Worm (Caenorhabditis elegans) whole organism, midembryonic: ENCODE data around the gene Y7A5A.6.

Experiments
- T22C8.4 ChIP-seq: fragments of 200-800 bp; sonication (Bioruptor generic); IDR thresholded peaks from 2 replicates; pipeline ENCODE4 v1.3.6; 2022; ENCODE audit warnings: missing genetic modification characterization, missing compliant biosample characterization
- cog-1 ChIP-seq: sonication (generic microtip); optimal IDR thresholded peaks from 2 replicates; lab custom pipeline; 2016; ENCODE audit warnings: missing genetic modification characterization, missing compliant biosample characterization
- flt-1 ChIP-seq: fragments of 200-800 bp; sonication (Bioruptor generic); IDR thresholded peaks from 2 replicates; pipeline ENCODE4 v1.3.6; 2022; ENCODE audit warnings: missing genetic modification characterization, missing compliant biosample characterization
- klf-2 ChIP-seq: fragments of 200-800 bp; sonication (Bioruptor generic); conservative IDR thresholded peaks from 2 replicates; pipeline ENCODE4 v1.3.6; 2022; ENCODE audit warnings: missing genetic modification reagents, missing genetic modification characterization, missing compliant biosample characterization
- med-1 ChIP-seq: sonication (generic microtip); optimal IDR thresholded peaks from 2 replicates; lab custom pipeline; 2017; ENCODE audit warnings: missing genetic modification characterization, mild to moderate bottlenecking, missing compliant biosample characterization, antibody characterized with exemption, missing genetic modification reagents; ENCODE audit not compliant: insufficient read depth
- ref-1 ChIP-seq: fragments of 200-800 bp; sonication (Bioruptor generic); conservative IDR thresholded peaks from 2 replicates; pipeline ENCODE4 v1.3.6; 2022; ENCODE audit warnings: missing genetic modification reagents, missing genetic modification characterization, missing compliant biosample characterization
- tab-1 ChIP-seq: fragments of 200-800 bp; sonication (Bioruptor generic); IDR thresholded peaks from 2 replicates; pipeline ENCODE4 v1.3.6; 2022; ENCODE audit warnings: missing genetic modification characterization, missing compliant biosample characterization
- ztf-23 ChIP-seq: fragments of 200-800 bp; sonication (Bioruptor generic); IDR thresholded peaks from 2 replicates; pipeline ENCODE4 v1.3.6; 2022; ENCODE audit warnings: missing genetic modification reagents, missing genetic modification characterization, missing compliant biosample characterization
- ztf-29 ChIP-seq: fragments of 200-800 bp; sonication (Bioruptor generic); IDR thresholded peaks from 2 replicates; pipeline ENCODE4 v1.3.6; 2022; ENCODE audit warnings: missing genetic modification reagents, missing genetic modification characterization, missing compliant biosample characterization

Y7A5A.6 gene

DNA sequence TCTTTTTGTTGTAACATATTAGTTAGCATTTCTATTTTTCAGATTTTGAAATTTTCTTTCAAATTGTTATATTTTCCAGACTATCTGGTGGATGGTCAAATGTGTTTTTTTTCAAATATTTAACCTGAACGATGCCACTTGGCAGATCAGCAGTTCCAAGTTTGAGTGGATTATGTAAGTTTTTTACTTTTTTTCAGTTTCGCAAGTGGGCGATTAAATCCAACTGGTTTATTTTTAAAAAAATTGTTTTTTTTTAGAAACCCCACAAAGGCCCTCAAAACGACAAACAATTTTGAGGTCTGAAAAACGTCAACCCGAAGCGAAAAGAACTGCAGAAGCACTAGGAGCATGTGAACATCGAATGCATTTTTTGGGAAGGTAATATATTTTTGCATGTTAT lies 27.4 kb upstream of the Y7A5A.6 start, which contains the start of gene Y7A5A.9:
Gene Y7A5A.9 (plus strand): TSS at position 301 of the 400 bp plus-strand sequence.
- TF ChIP-seq flt-1 (GFP tag; lab: Robert Waterston, UW) (no peak), ztf-23 (no peak), med-1 (GFP tag; lab: Kevin White, UChicago) (no peak), cog-1 (no peak), ztf-29 (GFP tag; lab: Robert Waterston, UW) (no peak), T22C8.4 (no peak), ref-1 (GFP tag; lab: Robert Waterston, UW) (no peak), klf-2 (GFP tag; lab: Robert Waterston, UW) (no peak), tab-1 (GFP tag; lab: Robert Waterston, UW) (no peak)

- TF ChIP-seq med-1 (GFP tag; lab: Kevin White, UChicago), result no peak
Observed at ce11 chrX:15822197-15822596, 22.7 kb upstream of the Y7A5A.6 start, which contains the start of gene Y7A5A.8. Gene Y7A5A.8, plus strand, starts transcription at chrX:15822497.

DNA sequence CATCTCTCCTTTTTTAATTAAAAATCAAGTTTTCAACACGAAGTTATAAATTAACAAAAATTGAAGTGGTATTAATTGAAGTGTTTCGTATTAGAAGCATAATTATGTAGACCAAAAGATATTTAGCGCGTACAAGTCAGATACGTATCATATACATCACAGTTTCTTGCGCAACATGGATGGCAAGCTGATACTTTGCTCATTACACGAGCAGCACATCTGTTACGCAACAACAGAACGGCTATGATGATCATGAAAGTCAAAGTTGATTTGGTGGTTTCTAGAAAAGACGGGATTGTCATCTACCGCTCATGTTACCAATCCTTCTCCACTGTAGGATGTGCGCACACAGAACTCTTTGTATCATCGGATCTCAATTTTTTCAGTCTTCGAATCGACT lies 15.1 kb upstream of the Y7A5A.6 start:
- TF ChIP-seq med-1 (GFP tag; lab: Kevin White, UChicago), result no peak
- no peak for TF ChIP-seq klf-2 (GFP tag; lab: Robert Waterston, UW)
- no peak for TF ChIP-seq ref-1 (GFP tag; lab: Robert Waterston, UW)
- no peak for TF ChIP-seq tab-1 (GFP tag; lab: Robert Waterston, UW)
- TF ChIP-seq cog-1, result no peak
- no peak for TF ChIP-seq ztf-29 (GFP tag; lab: Robert Waterston, UW)
- no peak for TF ChIP-seq ztf-23
- TF ChIP-seq T22C8.4, result no peak
- TF ChIP-seq flt-1 (GFP tag; lab: Robert Waterston, UW), result no peak

ce11 chrX:15811341-15811740 lies 11.8 kb upstream of the Y7A5A.6 start:
- TF ChIP-seq flt-1 (GFP tag; lab: Robert Waterston, UW) (no peak), klf-2 (GFP tag; lab: Robert Waterston, UW) (no peak), med-1 (GFP tag; lab: Kevin White, UChicago) (no peak), ref-1 (GFP tag; lab: Robert Waterston, UW) (no peak), cog-1 (no peak), ztf-29 (GFP tag; lab: Robert Waterston, UW) (no peak), tab-1 (GFP tag; lab: Robert Waterston, UW) (no peak), ztf-23 (no peak), T22C8.4 (no peak)

ce11 chrX:15804072-15804471 lies 4.6 kb upstream of the Y7A5A.6 start, which contains the start of gene Y7A5A.7:
Gene Y7A5A.7, minus strand, starts transcription at chrX:15804172.
- TF ChIP-seq med-1 (GFP tag; lab: Kevin White, UChicago), result no peak
- TF ChIP-seq flt-1 (GFP tag; lab: Robert Waterston, UW), result no peak
- no peak for TF ChIP-seq T22C8.4
- no peak for TF ChIP-seq ztf-29 (GFP tag; lab: Robert Waterston, UW)
- no peak for TF ChIP-seq klf-2 (GFP tag; lab: Robert Waterston, UW)
- TF ChIP-seq tab-1 (GFP tag; lab: Robert Waterston, UW), result no peak

- TF ChIP-seq tab-1 (GFP tag; lab: Robert Waterston, UW), result no peak
- TF ChIP-seq ztf-23, result no peak
- TF ChIP-seq med-1 (GFP tag; lab: Kevin White, UChicago), result no peak
Observed at ce11 chrX:15801827-15802226, 2.3 kb upstream of the Y7A5A.6 start.

- TF ChIP-seq ref-1 (GFP tag; lab: Robert Waterston, UW), result no peak
- no peak for TF ChIP-seq flt-1 (GFP tag; lab: Robert Waterston, UW)
- no peak for TF ChIP-seq ztf-23
- no peak for TF ChIP-seq ztf-29 (GFP tag; lab: Robert Waterston, UW)
Observed at ce11 chrX:15796633-15797032, 2.9 kb downstream of the Y7A5A.6 start.

DNA sequence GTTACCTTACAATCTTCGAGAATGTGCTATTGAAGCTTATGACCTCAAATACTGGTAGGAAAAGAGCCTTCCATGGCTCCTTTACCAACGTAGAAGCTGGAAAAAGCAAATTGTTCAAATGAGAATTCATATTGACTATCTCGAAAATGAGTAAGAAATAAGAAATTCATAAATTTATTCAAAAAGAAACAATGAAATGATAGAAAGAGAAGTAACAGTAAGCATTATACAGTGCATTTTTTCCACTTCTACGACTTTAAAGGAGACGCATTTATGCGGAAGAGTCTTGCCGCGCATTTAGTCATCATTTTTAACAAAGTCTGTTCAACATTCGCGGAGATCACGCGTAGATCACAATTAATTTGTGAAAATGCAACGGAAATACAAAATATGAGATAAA lies 4.5 kb downstream of the Y7A5A.6 start, which contains the start of gene Y7A5A.10:
Gene Y7A5A.10 (minus strand): TSS at position 101 of the 400 bp plus-strand sequence.
- TF ChIP-seq flt-1 (GFP tag; lab: Robert Waterston, UW) (no peak), ztf-29 (GFP tag; lab: Robert Waterston, UW) (no peak), cog-1 (no peak), tab-1 (GFP tag; lab: Robert Waterston, UW) (no peak), ztf-23 (no peak), klf-2 (GFP tag; lab: Robert Waterston, UW) (no peak), med-1 (GFP tag; lab: Kevin White, UChicago) (no peak), ref-1 (GFP tag; lab: Robert Waterston, UW) (no peak), T22C8.4 (no peak)

ce11 chrX:15786726-15787125 lies 12.8 kb downstream of the Y7A5A.6 start, which contains the start of gene Y7A5A.5:
Gene Y7A5A.5, minus strand, starts transcription at chrX:15786826.
- TF ChIP-seq ref-1 (GFP tag; lab: Robert Waterston, UW), result no peak
- TF ChIP-seq med-1 (GFP tag; lab: Kevin White, UChicago), result no peak
- no peak for TF ChIP-seq tab-1 (GFP tag; lab: Robert Waterston, UW)
- no peak for TF ChIP-seq klf-2 (GFP tag; lab: Robert Waterston, UW)
- no peak for TF ChIP-seq ztf-29 (GFP tag; lab: Robert Waterston, UW)
- no peak for TF ChIP-seq ztf-23
- no peak for TF ChIP-seq cog-1
- TF ChIP-seq flt-1 (GFP tag; lab: Robert Waterston, UW), result no peak
- TF ChIP-seq T22C8.4, result no peak

DNA sequence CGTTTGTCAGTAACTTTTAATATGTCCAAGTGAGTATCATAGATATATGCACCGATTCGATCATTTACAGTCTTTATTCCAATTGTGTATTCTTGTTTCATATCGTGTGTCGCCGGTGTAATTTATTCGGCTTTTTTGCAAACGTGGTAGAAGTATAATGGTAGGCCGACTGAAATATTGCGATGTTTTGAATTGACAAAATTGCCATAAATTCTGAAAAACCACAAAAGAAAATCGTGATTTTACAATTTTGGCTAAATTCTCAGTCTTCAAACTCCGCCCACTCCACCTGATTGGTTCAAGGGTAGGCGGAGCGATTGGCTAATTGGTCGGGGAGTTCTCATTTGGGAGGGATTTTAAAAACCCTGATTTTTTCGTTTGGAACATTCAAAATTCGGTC lies 14.9 kb downstream of the Y7A5A.6 start, which contains the start of gene Y7A5A.3:
Gene Y7A5A.3 (minus strand): TSS at position 101 of the 400 bp plus-strand sequence.
- TF ChIP-seq ztf-29 (GFP tag; lab: Robert Waterston, UW), result no peak
- no peak for TF ChIP-seq tab-1 (GFP tag; lab: Robert Waterston, UW)
- TF ChIP-seq T22C8.4, result no peak
- no peak for TF ChIP-seq ztf-23
- no peak for TF ChIP-seq flt-1 (GFP tag; lab: Robert Waterston, UW)
- TF ChIP-seq ref-1 (GFP tag; lab: Robert Waterston, UW), result no peak
- no peak for TF ChIP-seq cog-1
- no peak for TF ChIP-seq klf-2 (GFP tag; lab: Robert Waterston, UW)
- no peak for TF ChIP-seq med-1 (GFP tag; lab: Kevin White, UChicago)
